Worm (Caenorhabditis elegans) whole organism, L1 larva: ENCODE results near the gene nos-1.

Source experiments
- ama-1 ChIP-seq: fragments of 150-350 bp; optimal IDR thresholded peaks from 2 replicates; lab custom pipeline; 2014
- ceh-63 ChIP-seq: fragments of 200-800 bp; sonication (Bioruptor generic); optimal IDR thresholded peaks from 2 replicates; lab custom pipeline; 2018; ENCODE audit warnings: mild to moderate bottlenecking, missing genetic modification characterization, missing compliant biosample characterization
- ceh-82 ChIP-seq, 3 experiments: fragments of 150-350 bp in 1 of 3; sonication (generic microtip) in 2 of 3; optimal IDR thresholded peaks; 2 replicates each; lab custom pipeline; 2014 to 2017; ENCODE audit warnings: missing biosample characterization in 3 of 3, missing genetic modification characterization in 3 of 3
- dpl-1 ChIP-seq, 3 experiments: fragments of 150-350 bp in 2 of 3; sonication (generic microtip) in 1 of 3; optimal IDR thresholded peaks; 2 replicates each; lab custom pipeline; 2014 to 2017; ENCODE audit warnings: missing biosample characterization in 3 of 3, missing genetic modification characterization in 3 of 3, missing genetic modification reagents in 3 of 3
- fos-1 ChIP-seq: fragments of 150-350 bp; optimal IDR thresholded peaks from 2 replicates; lab custom pipeline; 2014; ENCODE audit warnings: missing biosample characterization, missing genetic modification characterization
- lin-15B ChIP-seq: fragments of 150-350 bp; sonication (generic microtip); optimal IDR thresholded peaks from 3 replicates; lab custom pipeline; 2014; ENCODE audit warnings: missing biosample characterization, missing genetic modification characterization
- lin-39 ChIP-seq: fragments of 150-350 bp; optimal IDR thresholded peaks from 2 replicates; lab custom pipeline; 2014; ENCODE audit warnings: missing biosample characterization, missing genetic modification reagents, missing genetic modification characterization
- lsy-2 ChIP-seq, 2 experiments: fragments of 150-350 bp; optimal IDR thresholded peaks; 2 replicates each; lab custom pipeline; 2014; ENCODE audit warnings: missing biosample characterization in 2 of 2, missing genetic modification characterization in 2 of 2
- nhr-237 ChIP-seq: fragments of 150-350 bp; optimal IDR thresholded peaks from 2 replicates; lab custom pipeline; 2014; ENCODE audit warnings: missing biosample characterization, missing genetic modification characterization
- nhr-76 ChIP-seq: sonication (generic microtip); optimal IDR thresholded peaks from 2 replicates; lab custom pipeline; 2017; ENCODE audit warnings: missing biosample characterization, missing genetic modification characterization
- snpc-4 ChIP-seq: fragments of 150-350 bp; optimal IDR thresholded peaks from 2 replicates; lab custom pipeline; 2014; ENCODE audit warnings: missing biosample characterization, missing genetic modification characterization
- unc-62 ChIP-seq: fragments of 150-350 bp; optimal IDR thresholded peaks from 2 replicates; lab custom pipeline; 2014; ENCODE audit warnings: missing biosample characterization, missing genetic modification reagents, missing genetic modification characterization

ce11 chrII:10914366-10914765 lies 38.6 kb downstream of the nos-1 start, which contains the start of gene F44F4.15:
- TF ChIP-seq lsy-2 (tag; optimal IDR thresholded peaks at IDR 0.05; lab: Kevin White, UChicago) (no peak), dpl-1 (GFP tag; optimal IDR thresholded peaks at IDR 0.05; lab: Kevin White, UChicago) (no peak), lin-39 (tag; lab: Kevin White, UChicago) (no peak), unc-62 (GFP tag; lab: Kevin White, UChicago) (no peak), lin-15B (tag; lab: Kevin White, UChicago) (no peak), ceh-82 (tag; optimal IDR thresholded peaks at IDR 0.05; lab: Kevin White, UChicago) (no peak), ceh-63 (no peak), nhr-237 (tag; lab: Kevin White, UChicago) (no peak), snpc-4 (no peak), fos-1 (no peak), ama-1 (lab: Kevin White, UChicago) (no peak), nhr-76 (tag; lab: Kevin White, UChicago) (no peak)
